Fruit fly (Drosophila melanogaster) whole organism, adult: ENCODE data around the gene CG8675.

Source experiments
- CG11617 ChIP-seq: fragments of 200-800 bp; sonication (Bioruptor generic); optimal IDR thresholded peaks from 2 replicates; lab custom pipeline; 2017; ENCODE audit warnings: mild to moderate bottlenecking, missing biosample characterization, missing genetic modification reagents, missing genetic modification characterization
- CG12768 ChIP-seq: fragments of 200-800 bp; sonication (Bioruptor generic); optimal IDR thresholded peaks from 2 replicates; lab custom pipeline; 2017; ENCODE audit warnings: missing biosample characterization, missing genetic modification characterization, mild to moderate bottlenecking, moderate library complexity, missing genetic modification reagents
- CG14711 ChIP-seq: fragments of 200-800 bp; sonication (Bioruptor generic); optimal IDR thresholded peaks from 2 replicates; lab custom pipeline; 2018; ENCODE audit warnings: missing biosample characterization, mild to moderate bottlenecking, missing genetic modification characterization, moderate library complexity
- CG1620 ChIP-seq: fragments of 200-800 bp; sonication (Bioruptor generic); optimal IDR thresholded peaks from 2 replicates; lab custom pipeline; 2016; ENCODE audit warnings: missing biosample characterization, missing genetic modification characterization
- CG33017 ChIP-seq: fragments of 200-800 bp; sonication (Bioruptor generic); optimal IDR thresholded peaks from 2 replicates; lab custom pipeline; 2018; ENCODE audit warnings: missing biosample characterization, mild to moderate bottlenecking, missing genetic modification characterization, moderate library complexity
- CG5204 ChIP-seq: fragments of 200-800 bp; sonication (Bioruptor generic); optimal IDR thresholded peaks from 2 replicates; lab custom pipeline; 2016; ENCODE audit warnings: missing biosample characterization, missing genetic modification characterization
- Mnt ChIP-seq: fragments of 200-800 bp; sonication (Bioruptor generic); optimal IDR thresholded peaks from 2 replicates; lab custom pipeline; 2016; ENCODE audit warnings: missing biosample characterization, mild to moderate bottlenecking, missing genetic modification characterization
- bab1 ChIP-seq: fragments of 200-800 bp; sonication (Bioruptor generic); optimal IDR thresholded peaks from 3 replicates; lab custom pipeline; 2019; ENCODE audit warnings: missing biosample characterization, mild to moderate bottlenecking, missing genetic modification characterization, moderate library complexity
- ovo ChIP-seq: fragments of 200-800 bp; sonication (Bioruptor generic); optimal IDR thresholded peaks from 2 replicates; lab custom pipeline; 2016; ENCODE audit warnings: missing biosample characterization, missing genetic modification characterization
- toe ChIP-seq: fragments of 200-800 bp; sonication (Bioruptor generic); optimal IDR thresholded peaks from 2 replicates; lab custom pipeline; 2016; ENCODE audit warnings: missing biosample characterization, missing genetic modification characterization

- TF ChIP-seq CG1620 (no peak), CG11617 (GFP tag; lab: Kevin White, UChicago) (no peak), bab1 (GFP tag; lab: Kevin White, UChicago) (no peak), CG33017 (tag; lab: Kevin White, UChicago) (no peak), Mnt (GFP tag; lab: Kevin White, UChicago) (no peak), CG12768 (GFP tag; lab: Kevin White, UChicago) (no peak), toe (GFP tag; lab: Kevin White, UChicago) (no peak), ovo (GFP tag; lab: Kevin White, UChicago) (no peak), CG14711 (no peak), CG5204 (no peak)
Observed at dm6 chrX:17284400-17284799, 35.1 kb upstream of the CG8675 start, which contains the start of gene CG8661.
